Worm (Caenorhabditis elegans) whole organism, midembryonic: ENCODE results near the gene str-211.

ENCODE experiments used
- klf-2 ChIP-seq: fragments of 200-800 bp; sonication (Bioruptor generic); conservative IDR thresholded peaks from 2 replicates; pipeline ENCODE4 v1.3.6; 2022; ENCODE audit warnings: missing genetic modification reagents, missing genetic modification characterization, missing compliant biosample characterization
- med-1 ChIP-seq: sonication (generic microtip); optimal IDR thresholded peaks from 2 replicates; lab custom pipeline; 2017; ENCODE audit warnings: missing genetic modification characterization, mild to moderate bottlenecking, missing compliant biosample characterization, antibody characterized with exemption, missing genetic modification reagents; ENCODE audit not compliant: insufficient read depth
- ztf-29 ChIP-seq: fragments of 200-800 bp; sonication (Bioruptor generic); IDR thresholded peaks from 2 replicates; pipeline ENCODE4 v1.3.6; 2022; ENCODE audit warnings: missing genetic modification reagents, missing genetic modification characterization, missing compliant biosample characterization

- no peak for TF ChIP-seq med-1
- no peak for TF ChIP-seq ztf-29 (GFP tag; lab: Robert Waterston, UW)
- TF ChIP-seq klf-2: no peak
Measured at ce11 chrV:4926371-4926770, 17.7 kb downstream of the str-211 start, which contains the start of gene srh-21.
